Worm (Caenorhabditis elegans) whole organism, midembryonic: ENCODE results near the gene Y50E8A.22.

Experiments
- T22C8.4 ChIP-seq: fragments of 200-800 bp; sonication (Bioruptor generic); IDR thresholded peaks from 2 replicates; pipeline ENCODE4 v1.3.6; 2022; ENCODE audit warnings: missing genetic modification characterization, missing compliant biosample characterization
- cog-1 ChIP-seq: sonication (generic microtip); optimal IDR thresholded peaks from 2 replicates; lab custom pipeline; 2016; ENCODE audit warnings: missing genetic modification characterization, missing compliant biosample characterization
- flt-1 ChIP-seq: fragments of 200-800 bp; sonication (Bioruptor generic); IDR thresholded peaks from 2 replicates; pipeline ENCODE4 v1.3.6; 2022; ENCODE audit warnings: missing genetic modification characterization, missing compliant biosample characterization
- klf-2 ChIP-seq: fragments of 200-800 bp; sonication (Bioruptor generic); conservative IDR thresholded peaks from 2 replicates; pipeline ENCODE4 v1.3.6; 2022; ENCODE audit warnings: missing genetic modification reagents, missing genetic modification characterization, missing compliant biosample characterization
- med-1 ChIP-seq: sonication (generic microtip); optimal IDR thresholded peaks from 2 replicates; lab custom pipeline; 2017; ENCODE audit warnings: missing genetic modification characterization, mild to moderate bottlenecking, missing compliant biosample characterization, antibody characterized with exemption, missing genetic modification reagents; ENCODE audit not compliant: insufficient read depth
- ref-1 ChIP-seq: fragments of 200-800 bp; sonication (Bioruptor generic); conservative IDR thresholded peaks from 2 replicates; pipeline ENCODE4 v1.3.6; 2022; ENCODE audit warnings: missing genetic modification reagents, missing genetic modification characterization, missing compliant biosample characterization
- tab-1 ChIP-seq: fragments of 200-800 bp; sonication (Bioruptor generic); IDR thresholded peaks from 2 replicates; pipeline ENCODE4 v1.3.6; 2022; ENCODE audit warnings: missing genetic modification characterization, missing compliant biosample characterization
- ztf-23 ChIP-seq: fragments of 200-800 bp; sonication (Bioruptor generic); IDR thresholded peaks from 2 replicates; pipeline ENCODE4 v1.3.6; 2022; ENCODE audit warnings: missing genetic modification reagents, missing genetic modification characterization, missing compliant biosample characterization
- ztf-29 ChIP-seq: fragments of 200-800 bp; sonication (Bioruptor generic); IDR thresholded peaks from 2 replicates; pipeline ENCODE4 v1.3.6; 2022; ENCODE audit warnings: missing genetic modification reagents, missing genetic modification characterization, missing compliant biosample characterization

The Y50E8A.22 gene

DNA sequence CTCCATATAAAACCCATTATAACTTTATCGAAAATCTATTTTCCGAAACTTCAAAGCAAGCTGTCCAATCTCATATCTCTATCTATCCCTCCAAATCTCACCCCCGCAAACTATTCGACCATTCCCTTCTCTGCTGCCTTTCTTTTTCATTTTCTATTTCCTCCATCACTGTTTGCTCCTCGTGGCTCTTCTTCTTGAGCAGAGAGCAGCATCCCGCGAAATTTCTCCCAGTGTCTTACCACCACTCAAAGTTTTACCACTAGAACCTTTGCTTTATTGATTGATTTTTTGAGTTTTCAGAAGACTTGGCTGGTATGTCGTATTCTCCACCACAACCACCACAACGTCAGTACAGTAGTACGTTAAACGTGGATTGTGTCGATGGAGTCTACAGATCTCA is 19.5 kb downstream of the Y50E8A.22 start, which contains the start of gene oig-3:
oig-3 (plus strand) TSS at position 301 of the 400 bp plus-strand sequence.
- no peak for TF ChIP-seq flt-1 (GFP tag; lab: Robert Waterston, UW)
- no peak for TF ChIP-seq tab-1

DNA sequence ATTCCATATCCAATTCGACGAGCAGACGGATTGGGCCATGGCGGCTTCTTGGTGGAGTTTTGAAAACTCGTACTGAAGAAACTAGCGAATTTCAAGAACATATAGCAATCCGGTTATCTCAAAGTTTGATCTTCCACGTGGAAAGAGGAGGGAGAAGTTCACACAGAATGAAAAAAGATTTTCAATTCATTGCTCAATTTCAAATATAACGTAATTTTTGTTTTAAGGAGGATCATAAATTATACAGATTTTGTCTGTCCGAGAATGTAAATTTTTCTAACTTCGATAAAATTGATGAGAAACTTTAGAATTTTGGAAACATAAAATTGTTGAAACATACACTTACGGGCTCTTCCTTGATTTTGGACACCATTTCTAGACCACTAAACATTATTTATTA is 20.1 kb downstream of the Y50E8A.22 start, which contains the start of gene Y50E8A.2:
Y50E8A.2 (minus strand) TSS at position 101 of the 400 bp plus-strand sequence.
- TF ChIP-seq ztf-23 (no peak), flt-1 (GFP tag; lab: Robert Waterston, UW) (no peak), med-1 (GFP tag; lab: Kevin White, UChicago) (no peak), ztf-29 (no peak), cog-1 (tag; lab: Kevin White, UChicago) (no peak), klf-2 (GFP tag; lab: Robert Waterston, UW) (no peak), T22C8.4 (GFP tag; lab: Robert Waterston, UW) (no peak), ref-1 (no peak), tab-1 (no peak)

DNA sequence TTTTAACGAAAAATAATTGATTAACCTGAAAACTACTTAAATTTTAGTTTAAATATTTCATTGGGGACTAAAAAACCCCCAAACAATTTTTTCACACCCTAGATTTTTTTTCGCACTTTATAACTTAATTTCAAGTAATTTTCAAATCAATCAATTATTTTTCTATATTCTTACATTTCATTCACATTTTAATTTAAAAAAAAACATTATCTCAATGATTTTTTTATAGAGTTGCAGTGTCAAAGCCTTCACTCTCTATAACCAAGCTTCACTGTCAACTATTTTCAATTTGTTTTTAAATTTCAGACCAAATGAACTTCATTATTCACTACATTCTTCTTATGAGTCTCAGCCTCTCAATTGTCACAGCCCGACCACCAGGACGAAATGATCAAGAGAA is 22.3 kb downstream of the Y50E8A.22 start, which contains the start of gene Y50E8A.1:
Y50E8A.1 (plus strand) TSS at position 301 of the 400 bp plus-strand sequence.
- TF ChIP-seq ztf-29 (no peak), cog-1 (tag; lab: Kevin White, UChicago) (no peak), ref-1 (no peak), med-1 (GFP tag; lab: Kevin White, UChicago) (no peak), T22C8.4 (GFP tag; lab: Robert Waterston, UW) (no peak), flt-1 (GFP tag; lab: Robert Waterston, UW) (no peak), klf-2 (GFP tag; lab: Robert Waterston, UW) (no peak), ztf-23 (no peak), tab-1 (no peak)

DNA sequence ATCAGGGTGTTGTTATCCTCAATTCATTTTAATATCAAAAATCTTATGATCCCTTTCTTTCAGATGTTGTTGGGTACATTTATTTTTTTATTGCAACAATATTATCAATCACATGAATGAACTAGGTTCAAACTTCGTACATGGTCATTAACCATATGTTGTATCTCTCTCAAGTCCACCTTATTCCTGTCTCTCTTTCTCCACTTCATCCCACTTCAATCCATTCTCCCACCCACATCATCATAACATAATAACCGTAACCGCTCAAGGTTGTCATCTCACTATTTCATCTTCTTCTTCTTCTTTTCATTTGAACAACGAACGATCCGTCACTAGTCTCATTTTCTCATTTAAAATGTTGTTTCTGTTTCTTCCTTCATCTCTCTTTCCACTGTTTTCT is 23.5 kb downstream of the Y50E8A.22 start:
- TF ChIP-seq med-1 (GFP tag; lab: Kevin White, UChicago) (no peak), klf-2 (GFP tag; lab: Robert Waterston, UW) (no peak), tab-1 (no peak), ztf-23 (no peak), ztf-29 (no peak), ref-1 (no peak), flt-1 (GFP tag; lab: Robert Waterston, UW) (no peak), cog-1 (tag; lab: Kevin White, UChicago) (no peak), T22C8.4 (GFP tag; lab: Robert Waterston, UW) (no peak)

DNA sequence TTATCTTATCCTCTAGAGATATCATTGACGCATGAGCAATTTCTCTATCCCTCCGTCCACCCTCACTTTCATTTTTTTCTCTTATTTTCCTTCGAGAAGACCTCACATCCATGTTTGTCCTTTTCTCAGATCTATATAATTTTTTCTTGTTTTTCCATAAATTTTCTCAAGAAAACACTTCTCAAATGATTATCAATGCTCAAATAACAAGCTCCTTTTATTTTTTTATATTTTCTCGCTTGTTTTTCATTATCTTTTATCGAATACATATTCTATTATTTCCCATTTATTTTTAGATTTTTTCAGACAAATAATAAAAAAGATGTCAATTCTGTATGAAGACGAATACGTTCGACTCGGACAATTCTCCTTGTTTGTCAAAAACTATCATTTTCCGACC is 25.9 kb downstream of the Y50E8A.22 start, which contains the start of gene R08A2.7:
R08A2.7 (plus strand) TSS at position 301 of the 400 bp plus-strand sequence.
- TF ChIP-seq T22C8.4 (GFP tag; lab: Robert Waterston, UW): no peak
- no peak for TF ChIP-seq tab-1
- TF ChIP-seq ztf-23: no peak
- TF ChIP-seq flt-1 (GFP tag; lab: Robert Waterston, UW): no peak
- no peak for TF ChIP-seq cog-1 (tag; lab: Kevin White, UChicago)
- TF ChIP-seq ztf-29: no peak
- TF ChIP-seq med-1 (GFP tag; lab: Kevin White, UChicago): no peak

DNA sequence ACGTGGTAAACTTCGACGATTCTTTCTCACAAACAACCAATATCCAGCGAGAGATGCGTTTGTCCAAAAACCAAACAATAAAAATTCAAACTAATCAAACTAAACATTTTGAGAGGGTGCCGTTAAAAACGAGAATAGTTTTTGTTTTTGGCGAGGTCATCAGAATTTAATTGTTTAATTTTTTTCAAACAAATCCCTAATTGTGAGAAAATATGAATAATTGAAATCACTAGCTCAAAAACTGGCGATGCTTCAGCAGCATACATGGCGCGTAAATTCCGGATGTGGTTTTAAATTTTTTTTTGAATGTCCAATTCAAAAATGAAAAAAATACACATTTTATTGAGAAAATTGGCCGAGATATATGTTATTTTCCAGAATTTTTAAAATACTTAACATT is 29.4 kb downstream of the Y50E8A.22 start, which contains the start of gene R08A2.1:
R08A2.1 (minus strand) TSS at position 101 of the 400 bp plus-strand sequence.
- TF ChIP-seq tab-1 (no peak), med-1 (GFP tag; lab: Kevin White, UChicago) (no peak), klf-2 (GFP tag; lab: Robert Waterston, UW) (no peak), T22C8.4 (GFP tag; lab: Robert Waterston, UW) (no peak), flt-1 (GFP tag; lab: Robert Waterston, UW) (no peak), cog-1 (tag; lab: Kevin White, UChicago) (no peak), ztf-29 (no peak), ztf-23 (no peak), ref-1 (no peak)

DNA sequence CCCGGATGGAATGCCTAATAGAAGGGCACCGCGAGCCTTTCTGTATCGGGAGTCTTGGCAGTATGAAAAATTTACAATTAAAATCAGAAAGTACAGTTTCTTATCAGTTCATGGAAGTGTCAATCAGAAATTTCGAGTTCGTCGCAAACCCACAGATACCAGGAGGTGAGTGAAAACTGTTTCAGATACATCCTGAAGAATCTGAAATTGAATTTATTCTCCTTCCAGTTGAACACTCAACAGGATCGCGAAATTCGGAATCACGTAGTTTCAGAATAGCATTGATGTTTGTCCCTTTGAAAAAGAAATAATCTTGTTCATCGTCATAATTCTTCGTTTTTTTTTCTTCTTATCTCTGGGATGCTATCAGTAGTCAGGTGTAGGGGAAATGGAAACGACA is 32.8 kb downstream of the Y50E8A.22 start, which contains the start of gene fbxa-147:
fbxa-147 (plus strand) TSS at position 386 of the 400 bp plus-strand sequence.
- no peak for TF ChIP-seq cog-1 (tag; lab: Kevin White, UChicago)
- TF ChIP-seq ref-1: no peak
- TF ChIP-seq flt-1 (GFP tag; lab: Robert Waterston, UW): no peak
- TF ChIP-seq med-1 (GFP tag; lab: Kevin White, UChicago): no peak
- TF ChIP-seq tab-1: no peak
- no peak for TF ChIP-seq klf-2 (GFP tag; lab: Robert Waterston, UW)
- no peak for TF ChIP-seq ztf-23
- TF ChIP-seq ztf-29: no peak
- TF ChIP-seq T22C8.4 (GFP tag; lab: Robert Waterston, UW): no peak

DNA sequence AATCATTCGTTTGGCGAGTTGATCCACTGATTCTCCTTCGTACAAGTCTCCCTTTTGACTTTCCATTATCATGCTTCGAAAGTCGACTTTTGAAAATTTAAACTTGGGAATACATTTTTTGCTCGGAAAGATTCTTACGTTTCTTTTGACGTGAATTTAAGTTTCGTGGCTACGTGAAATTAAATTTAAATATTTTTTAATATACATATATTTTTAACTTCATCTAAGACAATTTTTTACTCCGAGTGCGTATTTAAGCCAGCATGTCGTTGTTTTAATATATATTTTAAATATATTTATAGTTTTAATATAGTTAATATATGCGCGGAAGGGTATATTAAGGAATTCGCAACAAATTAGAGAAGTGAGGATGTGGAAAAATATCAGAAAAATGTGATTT is 33.3 kb downstream of the Y50E8A.22 start, which contains the start of gene R08A2.2:
R08A2.2 (minus strand) TSS at position 101 of the 400 bp plus-strand sequence.
- no peak for TF ChIP-seq flt-1 (GFP tag; lab: Robert Waterston, UW)
- TF ChIP-seq ztf-29: no peak
- TF ChIP-seq klf-2 (GFP tag; lab: Robert Waterston, UW): no peak
- TF ChIP-seq med-1 (GFP tag; lab: Kevin White, UChicago): no peak
- TF ChIP-seq tab-1: no peak
- no peak for TF ChIP-seq cog-1 (tag; lab: Kevin White, UChicago)
- TF ChIP-seq ztf-23: no peak
- TF ChIP-seq T22C8.4 (GFP tag; lab: Robert Waterston, UW): no peak
- TF ChIP-seq ref-1: no peak

DNA sequence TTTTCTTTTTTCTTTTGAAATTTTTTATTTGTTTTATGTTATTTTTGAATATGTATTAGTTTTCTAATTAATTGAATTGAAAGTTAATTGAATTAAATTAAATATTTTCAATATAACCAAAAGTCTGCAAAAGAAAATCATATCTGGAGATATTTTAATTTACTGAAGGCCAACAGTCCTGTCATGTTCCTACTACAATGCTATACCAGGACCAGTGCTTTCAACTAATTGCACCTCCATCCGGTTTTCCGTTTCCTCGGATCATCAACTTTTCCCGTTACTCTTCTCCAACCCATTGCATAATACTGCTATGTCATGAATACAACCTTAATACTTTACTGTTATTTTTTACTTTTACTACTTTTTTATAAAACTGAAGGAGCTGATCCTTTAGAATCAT is 36.6 kb downstream of the Y50E8A.22 start, which contains the start of gene R08A2.5:
R08A2.5 (plus strand) TSS at position 301 of the 400 bp plus-strand sequence.
- TF ChIP-seq tab-1 (no peak), ref-1 (no peak), flt-1 (GFP tag; lab: Robert Waterston, UW) (no peak), cog-1 (tag; lab: Kevin White, UChicago) (no peak), T22C8.4 (GFP tag; lab: Robert Waterston, UW) (no peak), klf-2 (GFP tag; lab: Robert Waterston, UW) (no peak)

DNA sequence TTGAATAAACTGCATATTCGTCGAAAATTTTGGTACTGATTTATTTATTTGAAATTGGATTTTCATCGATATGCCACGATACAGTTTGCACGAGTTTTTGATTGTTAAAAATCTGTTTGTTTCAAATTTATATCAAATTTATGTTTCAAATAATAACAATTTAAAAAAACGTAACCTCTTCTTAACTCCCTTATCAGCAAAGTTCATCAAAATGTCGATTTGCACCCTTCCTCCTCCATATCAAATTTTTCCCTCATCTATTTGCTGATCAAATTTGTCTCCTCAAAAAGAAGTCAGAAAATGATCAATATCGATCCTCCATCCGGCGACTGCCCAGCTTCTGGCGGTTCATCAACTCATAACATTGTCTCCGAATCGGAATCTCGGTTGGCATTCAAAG is 37.8 kb downstream of the Y50E8A.22 start, which contains the start of gene ssp-33:
ssp-33 (plus strand) TSS at position 301 of the 400 bp plus-strand sequence.
- TF ChIP-seq klf-2 (GFP tag; lab: Robert Waterston, UW) (no peak), ztf-29 (no peak), ztf-23 (no peak), tab-1 (no peak), flt-1 (GFP tag; lab: Robert Waterston, UW) (no peak), T22C8.4 (GFP tag; lab: Robert Waterston, UW) (no peak), med-1 (GFP tag; lab: Kevin White, UChicago) (no peak), cog-1 (tag; lab: Kevin White, UChicago) (no peak), ref-1 (no peak)
